Fruit fly (Drosophila melanogaster) whole organism, embryonic: Measurements from ENCODE around the gene CG33098.

Experiments
- Adf1 ChIP-seq: fragments of 200-800 bp; sonication (Bioruptor generic); IDR thresholded peaks from 2 replicates; pipeline ENCODE4 v1.3.6; 2022; ENCODE audit warnings: missing biosample characterization, missing genetic modification characterization
- Atf3 ChIP-seq: fragments of 200-800 bp; sonication (Bioruptor generic); optimal IDR thresholded peaks from 3 replicates; lab custom pipeline; 2016; ENCODE audit warnings: missing biosample characterization, missing genetic modification characterization
- Atf6 ChIP-seq: fragments of 200-800 bp; sonication (Bioruptor generic); IDR thresholded peaks from 2 replicates; pipeline ENCODE4 v1.3.6; 2022; ENCODE audit warnings: missing biosample characterization, missing genetic modification characterization
- B-H1 ChIP-seq: fragments of 200-800 bp; sonication (Bioruptor generic); IDR thresholded peaks from 3 replicates; pipeline ENCODE4 v1.3.6; 2022; ENCODE audit warnings: missing biosample characterization, missing genetic modification characterization
- Bdp1 ChIP-seq: fragments of 200-800 bp; sonication (Bioruptor generic); optimal IDR thresholded peaks from 3 replicates; lab custom pipeline; 2016; ENCODE audit warnings: missing biosample characterization, missing genetic modification characterization
- Bteb2 ChIP-seq: fragments of 200-800 bp; sonication (Bioruptor generic); optimal IDR thresholded peaks from 2 replicates; lab custom pipeline; 2016; ENCODE audit warnings: missing biosample characterization, missing genetic modification characterization
- C15 ChIP-seq: fragments of 200-800 bp; sonication (Bioruptor generic); IDR thresholded peaks from 3 replicates; pipeline ENCODE4 v1.3.6; 2022; ENCODE audit warnings: missing biosample characterization, missing genetic modification characterization
- CG10959 ChIP-seq: fragments of 200-800 bp; sonication (Bioruptor generic); IDR thresholded peaks from 2 replicates; pipeline ENCODE4 v1.3.6; 2022; ENCODE audit warnings: missing biosample characterization, missing genetic modification characterization
- CG10979 ChIP-seq: fragments of 200-800 bp; sonication (Bioruptor generic); optimal IDR thresholded peaks from 2 replicates; lab custom pipeline; 2018; ENCODE audit warnings: missing biosample characterization, mild to moderate bottlenecking, missing genetic modification characterization, moderate library complexity
- CG11093 ChIP-seq: fragments of 200-800 bp; sonication (Bioruptor generic); IDR thresholded peaks from 3 replicates; pipeline ENCODE4 v1.3.6; 2022; ENCODE audit warnings: missing biosample characterization, missing genetic modification characterization
- CG12155 ChIP-seq: fragments of 200-800 bp; sonication (Bioruptor generic); optimal IDR thresholded peaks from 3 replicates; lab custom pipeline; 2016; ENCODE audit warnings: missing biosample characterization, missing genetic modification characterization
- CG13894 ChIP-seq: fragments of 200-800 bp; sonication (Bioruptor generic); optimal IDR thresholded peaks from 3 replicates; lab custom pipeline; 2018; ENCODE audit warnings: missing biosample characterization, mild to moderate bottlenecking, missing genetic modification characterization, moderate library complexity
- CG14014 ChIP-seq: fragments of 200-800 bp; sonication (Bioruptor generic); IDR thresholded peaks from 2 replicates; pipeline ENCODE4 v1.3.6; 2022; ENCODE audit warnings: missing biosample characterization, missing genetic modification characterization
- CG1602 ChIP-seq: fragments of 200-800 bp; sonication (Bioruptor generic); optimal IDR thresholded peaks from 3 replicates; lab custom pipeline; 2016; ENCODE audit warnings: missing biosample characterization, missing genetic modification characterization
- CG17186 ChIP-seq: fragments of 200-800 bp; sonication (Bioruptor generic); optimal IDR thresholded peaks from 3 replicates; lab custom pipeline; 2017; ENCODE audit warnings: missing biosample characterization, missing genetic modification reagents, missing genetic modification characterization
- CG17361 ChIP-seq: fragments of 200-800 bp; sonication (Bioruptor generic); IDR thresholded peaks from 3 replicates; pipeline ENCODE4 v1.3.6; 2022; ENCODE audit warnings: missing biosample characterization, missing genetic modification characterization
- CG31224 ChIP-seq: fragments of 200-800 bp; sonication (Bioruptor generic); IDR thresholded peaks from 2 replicates; pipeline ENCODE4 v1.3.6; 2022; ENCODE audit warnings: missing biosample characterization, missing genetic modification characterization
- CG31441 ChIP-seq: fragments of 200-800 bp; sonication (Bioruptor generic); IDR thresholded peaks from 2 replicates; pipeline ENCODE4 v1.3.6; 2022; ENCODE audit warnings: missing biosample characterization, missing genetic modification characterization
- CG4820 ChIP-seq: fragments of 200-800 bp; sonication (Bioruptor generic); optimal IDR thresholded peaks from 3 replicates; lab custom pipeline; 2016; ENCODE audit warnings: missing biosample characterization, missing genetic modification characterization
- CG6854 ChIP-seq: fragments of 200-800 bp; sonication (Bioruptor generic); optimal IDR thresholded peaks from 3 replicates; lab custom pipeline; 2017; ENCODE audit warnings: missing biosample characterization, mild to moderate bottlenecking, missing genetic modification characterization
- CG7786 ChIP-seq: fragments of 200-800 bp; sonication (Bioruptor generic); optimal IDR thresholded peaks from 2 replicates; lab custom pipeline; 2016; ENCODE audit warnings: missing biosample characterization, missing genetic modification characterization
- CG8281 ChIP-seq: fragments of 200-800 bp; sonication (Bioruptor generic); optimal IDR thresholded peaks from 2 replicates; lab custom pipeline; 2018; ENCODE audit warnings: missing biosample characterization, mild to moderate bottlenecking, missing genetic modification characterization, moderate library complexity
- Deaf1 ChIP-seq: fragments of 200-800 bp; optimal IDR thresholded peaks from 3 replicates; lab custom pipeline; 2019; ENCODE audit warnings: missing biosample characterization, mild to moderate bottlenecking, missing genetic modification characterization, moderate library complexity
- Dp ChIP-seq: fragments of 200-800 bp; sonication (Bioruptor generic); optimal IDR thresholded peaks from 2 replicates; lab custom pipeline; 2018; ENCODE audit warnings: missing biosample characterization, mild to moderate bottlenecking, missing genetic modification characterization, moderate library complexity
- H15 ChIP-seq: fragments of 200-800 bp; sonication (Bioruptor generic); IDR thresholded peaks from 3 replicates; pipeline ENCODE4 v1.3.6; 2022; ENCODE audit warnings: missing biosample characterization, missing genetic modification characterization
- H2.0 ChIP-seq: fragments of 200-800 bp; sonication (Bioruptor generic); IDR thresholded peaks from 2 replicates; pipeline ENCODE4 v1.3.6; 2022; ENCODE audit warnings: missing biosample characterization, missing genetic modification characterization
- HLH4C ChIP-seq: fragments of 200-800 bp; sonication (Bioruptor generic); IDR thresholded peaks from 3 replicates; pipeline ENCODE4 v1.3.6; 2022; ENCODE audit warnings: missing biosample characterization, missing genetic modification characterization; ENCODE audit not compliant: partially characterized antibody
- Neu2 ChIP-seq: fragments of 200-800 bp; sonication (Bioruptor generic); optimal IDR thresholded peaks from 3 replicates; lab custom pipeline; 2016; ENCODE audit warnings: missing biosample characterization, missing genetic modification characterization, borderline replicate concordance
- Ptx1 ChIP-seq: fragments of 200-800 bp; sonication (Bioruptor generic); IDR thresholded peaks from 2 replicates; pipeline ENCODE4 v1.3.6; 2022; ENCODE audit warnings: missing biosample characterization, missing genetic modification characterization
- Xrp1 ChIP-seq: fragments of 200-800 bp; sonication (Bioruptor generic); IDR thresholded peaks from 2 replicates; pipeline ENCODE4 v1.3.6; 2022; ENCODE audit warnings: missing biosample characterization, missing genetic modification characterization
- al ChIP-seq: fragments of 200-800 bp; sonication (Bioruptor generic); IDR thresholded peaks from 2 replicates; pipeline ENCODE4 v1.3.6; 2022; ENCODE audit warnings: missing biosample characterization, missing genetic modification characterization
- ara ChIP-seq: fragments of 200-800 bp; sonication (Bioruptor generic); IDR thresholded peaks from 2 replicates; pipeline ENCODE4 v1.3.6; 2022; ENCODE audit warnings: missing biosample characterization, missing genetic modification characterization
- ato ChIP-seq: fragments of 200-800 bp; sonication (Bioruptor generic); IDR thresholded peaks from 2 replicates; pipeline ENCODE4 v1.3.6; 2022; ENCODE audit warnings: missing biosample characterization, missing genetic modification characterization; ENCODE audit not compliant: partially characterized antibody
- az2 ChIP-seq: fragments of 200-800 bp; sonication (Bioruptor generic); optimal IDR thresholded peaks from 3 replicates; lab custom pipeline; 2016; ENCODE audit warnings: missing biosample characterization, missing genetic modification characterization
- bigmax ChIP-seq: fragments of 200-800 bp; sonication (Bioruptor generic); optimal IDR thresholded peaks from 2 replicates; lab custom pipeline; 2018; ENCODE audit warnings: missing biosample characterization, mild to moderate bottlenecking, missing genetic modification characterization
- chif ChIP-seq, 2 experiments: fragments of 200-800 bp; sonication (Bioruptor generic); optimal IDR thresholded peaks; 3 replicates each; lab custom pipeline; 2016; ENCODE audit warnings: missing biosample characterization in 2 of 2, missing genetic modification characterization in 2 of 2
- crol ChIP-seq: fragments of 200-800 bp; sonication (Bioruptor generic); IDR thresholded peaks from 2 replicates; pipeline ENCODE4 v1.3.6; 2022; ENCODE audit warnings: missing biosample characterization, missing genetic modification characterization
- dmrt99B ChIP-seq: fragments of 200-800 bp; sonication (Bioruptor generic); optimal IDR thresholded peaks from 2 replicates; lab custom pipeline; 2018; ENCODE audit warnings: missing biosample characterization, mild to moderate bottlenecking, missing genetic modification characterization, moderate library complexity
- gce ChIP-seq: fragments of 200-800 bp; sonication (Bioruptor generic); IDR thresholded peaks from 3 replicates; pipeline ENCODE4 v1.3.6; 2022; ENCODE audit warnings: missing biosample characterization, missing genetic modification characterization
- gfzf ChIP-seq: fragments of 200-800 bp; sonication (Bioruptor generic); optimal IDR thresholded peaks from 2 replicates; lab custom pipeline; 2016; ENCODE audit warnings: missing biosample characterization, mild to moderate bottlenecking, missing genetic modification characterization, moderate library complexity
- hb ChIP-seq: fragments of 200-800 bp; sonication (Bioruptor generic); IDR thresholded peaks from 3 replicates; pipeline ENCODE4 v1.3.6; 2022; ENCODE audit warnings: missing biosample characterization, missing genetic modification characterization; ENCODE audit not compliant: partially characterized antibody
- ind ChIP-seq: fragments of 200-800 bp; sonication (Bioruptor generic); optimal IDR thresholded peaks from 3 replicates; lab custom pipeline; 2016; ENCODE audit warnings: missing biosample characterization, missing genetic modification characterization
- ken ChIP-seq: fragments of 200-800 bp; sonication (Bioruptor generic); IDR thresholded peaks from 3 replicates; pipeline ENCODE4 v1.3.6; 2022; ENCODE audit warnings: missing biosample characterization, missing genetic modification characterization
- kni ChIP-seq: fragments of 200-800 bp; sonication (Bioruptor generic); optimal IDR thresholded peaks from 3 replicates; lab custom pipeline; 2017; ENCODE audit warnings: mild to moderate bottlenecking, missing biosample characterization, missing genetic modification reagents, missing genetic modification characterization
- lilli ChIP-seq: fragments of 200-800 bp; sonication (Bioruptor generic); optimal IDR thresholded peaks from 3 replicates; lab custom pipeline; 2016; ENCODE audit warnings: missing biosample characterization, missing genetic modification characterization
- lola ChIP-seq, 3 experiments: fragments of >200 bp in 2 of 3; fragments of 200-800 bp in 1 of 3; sonication (Bioruptor generic) in 1 of 3; optimal IDR thresholded peaks; 2 replicates each; lab custom pipeline; 2017 to 2019; ENCODE audit warnings: missing biosample characterization in 3 of 3, missing genetic modification characterization in 3 of 3, mild to moderate bottlenecking in 1 of 3, moderate library complexity in 1 of 3
- org-1 ChIP-seq: fragments of 200-800 bp; sonication (Bioruptor generic); optimal IDR thresholded peaks from 2 replicates; lab custom pipeline; 2017; ENCODE audit warnings: missing biosample characterization, missing genetic modification characterization
- rib ChIP-seq: fragments of 200-800 bp; sonication (Bioruptor generic); IDR thresholded peaks from 2 replicates; pipeline ENCODE4 v1.3.6; 2022; ENCODE audit warnings: missing biosample characterization, missing genetic modification characterization
- salm ChIP-seq: fragments of 200-800 bp; sonication (Bioruptor generic); optimal IDR thresholded peaks from 2 replicates; lab custom pipeline; 2018; ENCODE audit warnings: missing biosample characterization, mild to moderate bottlenecking, missing genetic modification characterization
- seq ChIP-seq: fragments of 200-800 bp; sonication (Bioruptor generic); IDR thresholded peaks from 2 replicates; pipeline ENCODE4 v1.3.6; 2022; ENCODE audit warnings: missing biosample characterization, missing genetic modification characterization
- slou ChIP-seq: fragments of 200-800 bp; sonication (Bioruptor generic); optimal IDR thresholded peaks from 3 replicates; lab custom pipeline; 2016; ENCODE audit warnings: missing biosample characterization, missing genetic modification characterization
- sr ChIP-seq: fragments of 200-800 bp; sonication (Bioruptor generic); IDR thresholded peaks from 3 replicates; pipeline ENCODE4 v1.3.6; 2022; ENCODE audit warnings: missing biosample characterization, missing genetic modification characterization
- stc ChIP-seq: fragments of 200-800 bp; sonication (Bioruptor generic); IDR thresholded peaks from 2 replicates; pipeline ENCODE4 v1.3.6; 2022; ENCODE audit warnings: missing biosample characterization, missing genetic modification characterization

CG33098 gene

dm6 chr3R:12431030-12431489, 44.1 kb downstream of the CG33098 start, which contains the start of gene Prosalpha2 (continued):
- TF ChIP-seq seq (no peak), Neu2 (GFP tag; lab: Kevin White, UChicago) (no peak), gce (GFP tag; lab: Robert Waterston, UW) (no peak), dmrt99B (tag; lab: Kevin White, UChicago) (no peak), lola (GFP tag; optimal IDR thresholded peaks at IDR 0.05; lab: Kevin White, UChicago) (no peak), salm (no peak), Atf6 (GFP tag; lab: Robert Waterston, UW) (no peak), CG12155 (GFP tag; lab: Kevin White, UChicago) (peak; percentile 14), hb (GFP tag; lab: Robert Waterston, UW) (no peak), CG31224 (GFP tag; lab: Robert Waterston, UW) (no peak), gfzf (GFP tag; lab: Kevin White, UChicago) (peak; percentile 83), CG13894 (tag; lab: Kevin White, UChicago) (peak; percentile 23), CG8281 (no peak), CG10979 (no peak), slou (GFP tag; lab: Kevin White, UChicago) (no peak), Deaf1 (tag; lab: Kevin White, UChicago) (no peak), Xrp1 (GFP tag; lab: Robert Waterston, UW) (no peak), H15 (GFP tag; lab: Robert Waterston, UW) (no peak), Bteb2 (GFP tag; lab: Kevin White, UChicago) (no peak), rib (GFP tag; lab: Robert Waterston, UW) (no peak), CG4820 (no peak), org-1 (GFP tag; lab: Kevin White, UChicago) (no peak), crol (GFP tag; lab: Robert Waterston, UW) (no peak), CG10959 (GFP tag; lab: Robert Waterston, UW) (no peak), CG1602 (GFP tag; lab: Kevin White, UChicago) (no peak), Dp (GFP tag; lab: Kevin White, UChicago) (peak; percentile 55), al (GFP tag; lab: Robert Waterston, UW) (no peak), CG17361 (GFP tag; lab: Robert Waterston, UW) (0 out of 3 replicates have a peak, but pooled peaks have one; percentile 27), chif (GFP tag; optimal IDR thresholded peaks at IDR 0.05; lab: Kevin White, UChicago) (no peak), Atf3 (GFP tag; lab: Kevin White, UChicago) (no peak), CG31441 (no peak), lilli (no peak), stc (no peak), CG7786 (GFP tag; lab: Kevin White, UChicago) (no peak), Adf1 (GFP tag; lab: Robert Waterston, UW) (no peak), H2.0 (GFP tag; lab: Robert Waterston, UW) (no peak), az2 (GFP tag; lab: Kevin White, UChicago) (no peak), CG17186 (no peak), CG6854 (GFP tag; lab: Kevin White, UChicago) (no peak), ind (GFP tag; lab: Kevin White, UChicago) (no peak), ken (GFP tag; lab: Robert Waterston, UW) (no peak), sr (GFP tag; lab: Robert Waterston, UW) (no peak), CG14014 (GFP tag; lab: Robert Waterston, UW) (no peak), Ptx1 (GFP tag; lab: Robert Waterston, UW) (peak; percentile 21; the same call in 1 of the 2 replicates), ato (no peak), B-H1 (no peak), C15 (GFP tag; lab: Robert Waterston, UW) (no peak), bigmax (GFP tag; lab: Kevin White, UChicago) (no peak), ara (GFP tag; lab: Robert Waterston, UW) (no peak), HLH4C (GFP tag; lab: Robert Waterston, UW) (no peak), Bdp1 (GFP tag; lab: Kevin White, UChicago) (no peak), kni (no peak), CG11093 (GFP tag; lab: Robert Waterston, UW) (no peak; the same call in 2 of the 3 replicates)
